Worm (Caenorhabditis elegans) whole organism, L3 larva: Measurements from ENCODE around the gene sams-1.
"Not testable (repeated sequence)": the region's sequence is repeated elsewhere in the genome, so short reads cannot be mapped to it uniquely, and the experiment has no call there.

Experiments used
- R02D3.7 ChIP-seq: fragments of 150-350 bp; optimal IDR thresholded peaks from 2 replicates; lab custom pipeline; 2014; ENCODE audit warnings: missing biosample characterization, missing genetic modification characterization
- ama-1 ChIP-seq: fragments of 150-350 bp; optimal IDR thresholded peaks from 2 replicates; lab custom pipeline; 2018
- ceh-9 ChIP-seq: sonication (generic microtip); optimal IDR thresholded peaks from 2 replicates; lab custom pipeline; 2018; ENCODE audit warnings: missing biosample characterization, missing genetic modification characterization
- elt-1 ChIP-seq: fragments of 150-350 bp; optimal IDR thresholded peaks from 2 replicates; lab custom pipeline; 2014; ENCODE audit warnings: missing biosample characterization, missing genetic modification characterization
- elt-2 ChIP-seq: sonication (generic microtip); optimal IDR thresholded peaks from 2 replicates; lab custom pipeline; 2016; ENCODE audit warnings: missing genetic modification reagents, mild to moderate bottlenecking, missing genetic modification characterization, missing compliant biosample characterization
- elt-3 ChIP-seq, 3 experiments: fragments of 150-350 bp in 1 of 3; sonication (generic microtip) in 2 of 3; optimal IDR thresholded peaks; 2 replicates in 2 of 3; 4 replicates in 1 of 3; lab custom pipeline; 2014 to 2017; ENCODE audit warnings: missing biosample characterization in 3 of 3, missing genetic modification characterization in 3 of 3
- eor-1 ChIP-seq, 2 experiments: fragments of 150-350 bp; optimal IDR thresholded peaks; 2 replicates each; lab custom pipeline; 2014 to 2018; ENCODE audit warnings: missing biosample characterization in 2 of 2, missing genetic modification characterization in 2 of 2
- fos-1 ChIP-seq: fragments of 150-350 bp; optimal IDR thresholded peaks from 2 replicates; lab custom pipeline; 2014; ENCODE audit warnings: missing biosample characterization, missing genetic modification characterization
- hmg-11 ChIP-seq: sonication (generic microtip); optimal IDR thresholded peaks from 2 replicates; lab custom pipeline; 2016; ENCODE audit warnings: missing genetic modification characterization, missing compliant biosample characterization
- jun-1 ChIP-seq: fragments of 150-350 bp; optimal IDR thresholded peaks from 2 replicates; lab custom pipeline; 2014; ENCODE audit warnings: missing biosample characterization, missing genetic modification reagents, missing genetic modification characterization
- lin-15B ChIP-seq: fragments of 150-350 bp; optimal IDR thresholded peaks from 2 replicates; lab custom pipeline; 2014; ENCODE audit warnings: missing biosample characterization, missing genetic modification characterization
- lin-39 ChIP-seq: fragments of 150-350 bp; optimal IDR thresholded peaks from 2 replicates; lab custom pipeline; 2018; ENCODE audit warnings: missing biosample characterization, missing genetic modification reagents, missing genetic modification characterization
- lsy-12 ChIP-seq: sonication (generic microtip); optimal IDR thresholded peaks from 2 replicates; lab custom pipeline; 2016; ENCODE audit warnings: mild to moderate bottlenecking, missing genetic modification characterization, missing compliant biosample characterization
- mml-1 ChIP-seq: fragments of 150-350 bp; sonication (generic microtip); optimal IDR thresholded peaks from 3 replicates; lab custom pipeline; 2014; ENCODE audit warnings: missing biosample characterization, missing genetic modification characterization
- nfya-1 ChIP-seq: sonication (generic microtip); optimal IDR thresholded peaks from 2 replicates; lab custom pipeline; 2017; ENCODE audit warnings: missing genetic modification characterization, mild to moderate bottlenecking, missing compliant biosample characterization, antibody characterized with exemption, moderate library complexity; ENCODE audit not compliant: insufficient read depth
- nhr-23 ChIP-seq: fragments of 150-350 bp; optimal IDR thresholded peaks from 2 replicates; lab custom pipeline; 2014; ENCODE audit warnings: missing biosample characterization, missing genetic modification reagents, missing genetic modification characterization
- nhr-237 ChIP-seq: fragments of 150-350 bp; optimal IDR thresholded peaks from 2 replicates; lab custom pipeline; 2014; ENCODE audit warnings: missing biosample characterization, missing genetic modification characterization
- nhr-25 ChIP-seq: sonication (generic microtip); optimal IDR thresholded peaks from 2 replicates; lab custom pipeline; 2017; ENCODE audit warnings: missing biosample characterization, missing genetic modification characterization
- nhr-43 ChIP-seq: sonication (generic microtip); optimal IDR thresholded peaks from 2 replicates; lab custom pipeline; 2016; ENCODE audit warnings: mild to moderate bottlenecking, missing genetic modification characterization, missing compliant biosample characterization; ENCODE audit not compliant: poor library complexity, severe bottlenecking
- pha-4 ChIP-seq: fragments of 150-350 bp; optimal IDR thresholded peaks from 2 replicates; lab custom pipeline; 2014; ENCODE audit warnings: missing biosample characterization, missing genetic modification reagents, missing genetic modification characterization
- pqm-1 ChIP-seq: fragments of 150-350 bp; optimal IDR thresholded peaks from 2 replicates; lab custom pipeline; 2017; ENCODE audit warnings: missing biosample characterization, missing genetic modification characterization, inconsistent platforms
- snpc-4 ChIP-seq: fragments of 150-350 bp; optimal IDR thresholded peaks from 2 replicates; lab custom pipeline; 2014; ENCODE audit warnings: missing biosample characterization, missing genetic modification characterization
- unc-62 ChIP-seq: fragments of 150-350 bp; sonication (generic microtip); optimal IDR thresholded peaks from 4 replicates; lab custom pipeline; 2014; ENCODE audit warnings: missing biosample characterization, missing genetic modification reagents, missing genetic modification characterization
- ztf-11 ChIP-seq: fragments of 150-350 bp; optimal IDR thresholded peaks from 2 replicates; lab custom pipeline; 2014; ENCODE audit warnings: missing biosample characterization, missing genetic modification characterization

The sams-1 gene

ce11 chrX:11961103-11961502 lies 4.7 kb upstream of the sams-1 start, which contains the start of gene C49F5.13:
Gene C49F5.13 (plus strand): TSS chrX:11961403.
- not testable (repeated sequence) for TF ChIP-seq pha-4, lin-39, nhr-237 (tag; lab: Kevin White, UChicago)

- peak; percentile 54 for TF ChIP-seq pqm-1 (tag; lab: Kevin White, UChicago)
- no peak for TF ChIP-seq elt-1 (tag; lab: Kevin White, UChicago)
- peak; percentile 33 for TF ChIP-seq jun-1 (tag; lab: Kevin White, UChicago)
- peak; percentile 94 for TF ChIP-seq elt-2 (tag; lab: Kevin White, UChicago)
- peak in 2 of 3 experiments; percentile 22 to 68 for TF ChIP-seq elt-3 (tag; optimal IDR thresholded peaks at IDR 0.05; lab: Kevin White, UChicago)
These were observed 3.5 kb upstream of the sams-1 start for ce11 chrX:11962050-11962788.

- TF ChIP-seq nhr-43 = no peak
- TF ChIP-seq nhr-23 = peak; percentile 27
- peak; percentile 74 for TF ChIP-seq elt-1 (tag; lab: Kevin White, UChicago)
- peak; percentile 47 for TF ChIP-seq nhr-25 (tag; lab: Kevin White, UChicago)
- no peak for TF ChIP-seq mml-1 (tag; lab: Kevin White, UChicago)
- TF ChIP-seq, all 47 proteins: peak for 3
These were observed 2.1 kb upstream of the sams-1 start for ce11 chrX:11963659-11964058.

- TF ChIP-seq elt-1 (tag; lab: Kevin White, UChicago) (no peak), elt-3 (tag; optimal IDR thresholded peaks at IDR 0.05; lab: Kevin White, UChicago) (peak in 1 of 3 experiments; percentile 19), elt-2 (tag; lab: Kevin White, UChicago) (peak; percentile 83), nfya-1 (tag; lab: Kevin White, UChicago) (peak; percentile 0), nhr-43 (peak; percentile 10), pqm-1 (tag; lab: Kevin White, UChicago) (peak; percentile 93), fos-1 (tag; lab: Kevin White, UChicago) (peak; percentile 40), ama-1 (lab: Kevin White, UChicago) (no peak), lin-15B (no peak)
These were observed 1.2 kb upstream of the sams-1 start for ce11 chrX:11964555-11964954.

ce11 chrX:11965163-11965562 lies 599 bp upstream of the sams-1 start:
- TF ChIP-seq nhr-23 (peak; percentile 3), eor-1 (tag; optimal IDR thresholded peaks at IDR 0.05; lab: Kevin White, UChicago) (no peak)

- TF ChIP-seq nfya-1 (tag; lab: Kevin White, UChicago) (no peak), nhr-23 (no peak)
These were observed 1.3 kb downstream of the sams-1 start for ce11 chrX:11967034-11967433.

ce11 chrX:11968024-11968598 lies 2.3 kb downstream of the sams-1 start:
- TF ChIP-seq lsy-12 (tag; lab: Kevin White, UChicago) (no peak), nhr-23 (no peak), snpc-4 (tag; lab: Kevin White, UChicago) (no peak), R02D3.7 (no peak), nhr-43 (peak; percentile 52), ztf-11 (tag; lab: Kevin White, UChicago) (no peak), hmg-11 (no peak), lin-39 (tag; lab: Kevin White, UChicago) (no peak), ama-1 (lab: Kevin White, UChicago) (peak; percentile 37), nfya-1 (tag; lab: Kevin White, UChicago) (no peak), pha-4 (tag; lab: Kevin White, UChicago) (peak; percentile 17), unc-62 (GFP tag; lab: Kevin White, UChicago) (no peak), elt-1 (tag; lab: Kevin White, UChicago) (no peak), elt-2 (tag; lab: Kevin White, UChicago) (peak; percentile 91), ceh-9 (no peak), pqm-1 (tag; lab: Kevin White, UChicago) (peak; percentile 52)
- TF ChIP-seq, all 47 proteins: peak for 5
